Worm (Caenorhabditis elegans): ENCODE results near the gene gst-39.

- TF ChIP-seq lin-11 (tag; optimal IDR thresholded peaks at IDR 0.05), result no peak
- TF ChIP-seq ets-4 (tag; optimal IDR thresholded peaks at IDR 0.05), result no peak
- no peak for TF ChIP-seq ceh-2 (tag; optimal IDR thresholded peaks at IDR 0.05)
- no peak for TF ChIP-seq nhr-11 (tag; optimal IDR thresholded peaks at IDR 0.05)
- no peak for TF ChIP-seq zip-5 (tag; optimal IDR thresholded peaks at IDR 0.05)
- TF ChIP-seq pha-4 (tag; optimal IDR thresholded peaks at IDR 0.05), result no peak
- no peak for TF ChIP-seq unc-42 (tag; optimal IDR thresholded peaks at IDR 0.05)
- TF ChIP-seq unc-86 (tag; optimal IDR thresholded peaks at IDR 0.05), result no peak
- no peak for TF ChIP-seq K09A11.1 (tag; optimal IDR thresholded peaks at IDR 0.05; ENCODE audit: insufficient read depth)
- no peak for TF ChIP-seq unc-55 (GFP tag; optimal IDR thresholded peaks at IDR 0.05)
- TF ChIP-seq lim-6 (tag; optimal IDR thresholded peaks at IDR 0.05), result no peak
Measured at ce11 chrII:15212260-15212914, 40.7 kb upstream of the gst-39 start.
